Fruit fly (Drosophila melanogaster) whole organism: Measurements from ENCODE around the gene Ppt2.

Experiments
- CG8478 ChIP-seq: fragments of >200 bp; optimal IDR thresholded peaks from 2 replicates; lab custom pipeline; 2018; ENCODE audit warnings: inconsistent platforms
- Dll ChIP-seq: fragments of >200 bp; optimal IDR thresholded peaks from 2 replicates; lab custom pipeline; 2017
- EcR ChIP-seq, 2 experiments: fragments of >200 bp; optimal IDR thresholded peaks; 2 replicates each; lab custom pipeline; 2017; ENCODE audit warnings: missing biosample characterization in 2 of 2, missing genetic modification characterization in 2 of 2, missing genetic modification reagents in 2 of 2
- psq ChIP-seq: fragments of >200 bp; optimal IDR thresholded peaks from 2 replicates; lab custom pipeline; 2017
- usp ChIP-seq: fragments of >200 bp; optimal IDR thresholded peaks from 2 replicates; lab custom pipeline; 2017; ENCODE audit warnings: missing biosample characterization, missing genetic modification characterization, mixed read lengths

dm6 chr2L:11296483-11296882 is 16.4 kb downstream of the Ppt2 start:
- TF ChIP-seq EcR (GFP tag; optimal IDR thresholded peaks at IDR 0.05; lab: Kevin White, UChicago) (no peak), psq (lab: Kevin White, UChicago) (no peak), Dll (lab: Kevin White, UChicago) (no peak), usp (GFP tag; lab: Kevin White, UChicago) (no peak), CG8478 (lab: Kevin White, UChicago) (no peak)
